Fruit fly (Drosophila melanogaster) whole organism, pupa: ENCODE measurements around the gene CG4287.

Experiments
- CG12605 ChIP-seq: fragments of 200-800 bp; sonication (Bioruptor generic); IDR thresholded peaks from 2 replicates; pipeline ENCODE4 v1.3.6; 2022; ENCODE audit warnings: missing biosample characterization, missing genetic modification characterization
- CG14655 ChIP-seq: fragments of 200-800 bp; sonication (Bioruptor generic); optimal IDR thresholded peaks from 3 replicates; lab custom pipeline; 2017; ENCODE audit warnings: mild to moderate bottlenecking, missing biosample characterization, missing genetic modification reagents, missing genetic modification characterization
- CG4496 ChIP-seq: fragments of 200-800 bp; sonication (Bioruptor generic); IDR thresholded peaks from 3 replicates; pipeline ENCODE4 v1.3.6; 2022; ENCODE audit warnings: missing biosample characterization, missing genetic modification characterization
- CG8159 ChIP-seq: fragments of 200-800 bp; sonication (Bioruptor generic); optimal IDR thresholded peaks from 3 replicates; lab custom pipeline; 2018; ENCODE audit warnings: missing biosample characterization, mild to moderate bottlenecking, missing genetic modification characterization, moderate library complexity
- D1 ChIP-seq: fragments of 200-800 bp; sonication (Bioruptor generic); optimal IDR thresholded peaks from 2 replicates; lab custom pipeline; 2018; ENCODE audit warnings: missing biosample characterization, mild to moderate bottlenecking, missing genetic modification characterization, moderate library complexity
- EcR ChIP-seq: fragments of 200-800 bp; sonication (Bioruptor generic); optimal IDR thresholded peaks from 3 replicates; lab custom pipeline; 2019; ENCODE audit warnings: missing biosample characterization, missing genetic modification characterization, mild to moderate bottlenecking, moderate library complexity, missing genetic modification reagents
- Ets98B ChIP-seq: fragments of 200-800 bp; sonication (Bioruptor generic); IDR thresholded peaks from 2 replicates; pipeline ENCODE4 v1.3.6; 2022; ENCODE audit warnings: missing biosample characterization, missing genetic modification characterization
- gl ChIP-seq: fragments of 200-800 bp; sonication (Bioruptor generic); optimal IDR thresholded peaks from 2 replicates; lab custom pipeline; 2018; ENCODE audit warnings: missing biosample characterization, mild to moderate bottlenecking, missing genetic modification characterization

dm6 chr3R:15965169-15965568 lies 1.5 kb upstream of the CG4287 start, which contains the start of the genes CG32856 and Rbf2:
- TF ChIP-seq gl (tag; lab: Kevin White, UChicago): no peak
- TF ChIP-seq EcR (GFP tag; lab: Kevin White, UChicago): peak; percentile 35
- no peak for TF ChIP-seq CG4496 (GFP tag; lab: Robert Waterston, UW)
- no peak; the same call in 1 of the 2 replicates for TF ChIP-seq CG12605 (GFP tag; lab: Robert Waterston, UW)
- TF ChIP-seq CG14655 (GFP tag; lab: Kevin White, UChicago): no peak
- no peak for TF ChIP-seq Ets98B
- TF ChIP-seq D1 (tag; lab: Kevin White, UChicago): no peak
- TF ChIP-seq CG8159 (tag; lab: Kevin White, UChicago): no peak
